Worm (Caenorhabditis elegans) whole organism, L4 larva: ENCODE data around the gene C01G10.10.

Source experiments
- F49E8.2 ChIP-seq: sonication (generic microtip); optimal IDR thresholded peaks from 2 replicates; lab custom pipeline; 2016; ENCODE audit warnings: missing compliant biosample characterization, mild to moderate bottlenecking, missing genetic modification characterization, borderline replicate concordance
- Y75B8A.6 ChIP-seq: fragments of 200-800 bp; sonication (Bioruptor generic); IDR thresholded peaks from 2 replicates; pipeline ENCODE4 v1.3.6; 2022; ENCODE audit warnings: missing genetic modification reagents, missing genetic modification characterization, missing compliant biosample characterization
- ZK546.5 ChIP-seq, 2 experiments: sonication (generic microtip); optimal IDR thresholded peaks; 2 replicates each; lab custom pipeline; 2017; ENCODE audit warnings: missing biosample characterization in 2 of 2, missing genetic modification characterization in 2 of 2
- fkh-10 ChIP-seq: fragments of 150-350 bp; optimal IDR thresholded peaks from 2 replicates; lab custom pipeline; 2014; ENCODE audit warnings: missing biosample characterization, missing genetic modification reagents, missing genetic modification characterization
- hlh-11 ChIP-seq: fragments of 200-800 bp; sonication (Bioruptor generic); optimal IDR thresholded peaks from 2 replicates; lab custom pipeline; 2018; ENCODE audit warnings: mild to moderate bottlenecking, missing genetic modification characterization, missing compliant biosample characterization
- nhr-237 ChIP-seq: sonication (generic microtip); optimal IDR thresholded peaks from 2 replicates; lab custom pipeline; 2017; ENCODE audit warnings: missing biosample characterization, missing genetic modification characterization
- nhr-77 ChIP-seq: fragments of 150-350 bp; optimal IDR thresholded peaks from 2 replicates; lab custom pipeline; 2014; ENCODE audit warnings: missing biosample characterization, missing genetic modification characterization
- unc-62 ChIP-seq, 3 experiments: fragments of 150-350 bp in 1 of 3; sonication (generic microtip); optimal IDR thresholded peaks in 2 of 3; peaks in 1 of 3; 1 replicate in 1 of 3; 2 replicates in 2 of 3; lab custom pipeline; 2014 to 2017; ENCODE audit warnings: missing biosample characterization in 3 of 3, missing genetic modification characterization in 3 of 3, missing genetic modification reagents in 3 of 3, missing genotype in 1 of 3
- ztf-11 ChIP-seq: fragments of 150-350 bp; optimal IDR thresholded peaks from 2 replicates; lab custom pipeline; 2014; ENCODE audit warnings: missing biosample characterization, missing genetic modification characterization

DNA sequence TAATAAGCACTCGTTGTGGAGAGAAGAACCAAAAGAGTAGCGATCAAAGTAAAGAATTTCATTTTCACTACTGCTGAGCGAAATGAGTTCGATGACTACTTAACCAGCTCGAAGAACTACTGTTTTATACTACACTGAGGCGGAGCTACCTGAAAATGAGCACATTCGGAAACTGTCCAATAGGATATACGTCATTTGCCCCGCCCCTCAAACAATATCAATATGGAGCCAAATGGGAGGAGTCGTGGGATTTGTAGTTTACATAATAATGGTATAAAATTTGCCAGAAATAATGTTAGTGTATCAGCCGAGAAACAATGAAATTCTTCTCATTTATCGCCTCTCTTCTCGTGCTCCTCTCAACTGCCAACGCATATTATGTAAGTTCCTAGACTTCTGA is 7.2 kb upstream of the C01G10.10 start, which contains the start of the genes C01G10.5 and C01G10.4:
- TF ChIP-seq hlh-11 (tag; lab: Kevin White, UChicago) = no peak
- no peak for TF ChIP-seq nhr-237 (tag; lab: Kevin White, UChicago)
- TF ChIP-seq nhr-77 (tag; lab: Kevin White, UChicago) = no peak
- no peak for TF ChIP-seq F49E8.2 (tag; lab: Kevin White, UChicago)
- no peak for TF ChIP-seq ZK546.5 (tag; optimal IDR thresholded peaks at IDR 0.05; lab: Kevin White, UChicago)
- no peak for TF ChIP-seq fkh-10 (GFP tag; lab: Kevin White, UChicago)
- TF ChIP-seq Y75B8A.6 (GFP tag; lab: Robert Waterston, UW) = no peak
- TF ChIP-seq ztf-11 (tag; lab: Kevin White, UChicago) = no peak
- TF ChIP-seq unc-62 (GFP tag; optimal IDR thresholded peaks at IDR 0.05 in 1 of 2; lab: Kevin White, UChicago) = no peak
- no peak for TF ChIP-seq unc-62 (tag; optimal IDR thresholded peaks at IDR 0.05; lab: Kevin White, UChicago)
